Worm (Caenorhabditis elegans): ENCODE data around the gene iglr-2.

ce11 chrIII:8355462-8355815, 24.3 kb upstream of the iglr-2 start:
- TF ChIP-seq ceh-9 (tag; optimal IDR thresholded peaks at IDR 0.05) (no peak), sox-4 (tag; optimal IDR thresholded peaks at IDR 0.05) (no peak), che-1 (tag; optimal IDR thresholded peaks at IDR 0.05) (no peak), ceh-48 (tag; optimal IDR thresholded peaks at IDR 0.05) (no peak), pag-3 (tag; optimal IDR thresholded peaks at IDR 0.05; ENCODE audit: borderline replicate concordance) (no peak), hlh-8 (tag; optimal IDR thresholded peaks at IDR 0.05) (no peak), rnt-1 (tag; optimal IDR thresholded peaks at IDR 0.05) (no peak), unc-3 (GFP tag; conservative IDR thresholded peaks at IDR 0.05) (no peak), unc-3 (tag; optimal IDR thresholded peaks at IDR 0.05) (no peak), fkh-10 (GFP tag; optimal IDR thresholded peaks at IDR 0.05) (no peak), Y22D7AL.16 (tag; optimal IDR thresholded peaks at IDR 0.05) (no peak), pqm-1 (tag; optimal IDR thresholded peaks at IDR 0.05) (no peak), dmd-4 (tag; optimal IDR thresholded peaks at IDR 0.05; ENCODE audit: borderline replicate concordance) (no peak)
